Worm (Caenorhabditis elegans) whole organism, mixed stage, embryonic: ENCODE measurements around the gene F20D6.10.

Experiments used
- M03D4.4 ChIP-seq: sonication (generic microtip); optimal IDR thresholded peaks from 2 replicates; lab custom pipeline; 2017; ENCODE audit warnings: mild to moderate bottlenecking, missing genetic modification characterization, missing compliant biosample characterization
- blmp-1 ChIP-seq: fragments of 150-350 bp; optimal IDR thresholded peaks from 2 replicates; lab custom pipeline; 2014; ENCODE audit warnings: missing biosample characterization, missing genetic modification characterization
- ceh-39 ChIP-seq: fragments of 150-350 bp; optimal IDR thresholded peaks from 2 replicates; lab custom pipeline; 2014; ENCODE audit warnings: missing biosample characterization, missing genetic modification characterization
- ceh-83 ChIP-seq: fragments of 200-800 bp; sonication (Bioruptor generic); optimal IDR thresholded peaks from 2 replicates; lab custom pipeline; 2018; ENCODE audit warnings: mild to moderate bottlenecking, missing genetic modification characterization, missing compliant biosample characterization
- ces-1 ChIP-seq: fragments of 150-350 bp; optimal IDR thresholded peaks from 2 replicates; lab custom pipeline; 2014; ENCODE audit warnings: missing biosample characterization, missing genetic modification reagents, missing genetic modification characterization
- cnd-1 ChIP-seq: fragments of 200-800 bp; sonication (Bioruptor generic); optimal IDR thresholded peaks from 2 replicates; lab custom pipeline; 2018; ENCODE audit warnings: mild to moderate bottlenecking, missing genetic modification characterization, missing compliant biosample characterization
- drap-1 ChIP-seq: fragments of 200-800 bp; sonication (Bioruptor generic); optimal IDR thresholded peaks from 3 replicates; lab custom pipeline; 2018; ENCODE audit warnings: mild to moderate bottlenecking, missing genetic modification characterization, missing compliant biosample characterization
- elt-1 ChIP-seq: sonication (generic microtip); optimal IDR thresholded peaks from 2 replicates; lab custom pipeline; 2017; ENCODE audit warnings: missing genetic modification characterization, mild to moderate bottlenecking, missing compliant biosample characterization, antibody characterized with exemption, moderate library complexity, borderline replicate concordance; ENCODE audit not compliant: insufficient read depth
- elt-3 ChIP-seq: fragments of 150-350 bp; optimal IDR thresholded peaks from 2 replicates; lab custom pipeline; 2014; ENCODE audit warnings: missing biosample characterization, missing genetic modification characterization
- ham-2 ChIP-seq: fragments of 200-800 bp; sonication (Bioruptor generic); optimal IDR thresholded peaks from 2 replicates; lab custom pipeline; 2018; ENCODE audit warnings: mild to moderate bottlenecking, missing genetic modification characterization, missing compliant biosample characterization
- hlh-1 ChIP-seq: fragments of 150-350 bp; optimal IDR thresholded peaks from 2 replicates; lab custom pipeline; 2014; ENCODE audit warnings: missing biosample characterization, missing genetic modification reagents, missing genetic modification characterization
- lin-13 ChIP-seq: fragments of 150-350 bp; optimal IDR thresholded peaks from 2 replicates; lab custom pipeline; 2014; ENCODE audit warnings: missing biosample characterization, missing genetic modification characterization
- mab-5 ChIP-seq: fragments of 150-350 bp; optimal IDR thresholded peaks from 2 replicates; lab custom pipeline; 2014; ENCODE audit warnings: missing biosample characterization, missing genetic modification characterization
- mep-1 ChIP-seq: fragments of 150-350 bp; optimal IDR thresholded peaks from 2 replicates; lab custom pipeline; 2017; ENCODE audit warnings: missing biosample characterization, missing genetic modification reagents, missing genetic modification characterization, inconsistent platforms
- mls-2 ChIP-seq: sonication (generic microtip); optimal IDR thresholded peaks from 2 replicates; lab custom pipeline; 2016; ENCODE audit warnings: mild to moderate bottlenecking, missing genetic modification characterization, moderate library complexity, missing compliant biosample characterization
- nhr-12 ChIP-seq: fragments of 150-350 bp; optimal IDR thresholded peaks from 2 replicates; lab custom pipeline; 2014; ENCODE audit warnings: missing biosample characterization, missing genetic modification characterization
- nhr-2 ChIP-seq: fragments of 150-350 bp; optimal IDR thresholded peaks from 2 replicates; lab custom pipeline; 2014; ENCODE audit warnings: missing biosample characterization, missing genetic modification characterization
- nhr-237 ChIP-seq: fragments of 150-350 bp; optimal IDR thresholded peaks from 2 replicates; lab custom pipeline; 2014; ENCODE audit warnings: missing biosample characterization, missing genetic modification characterization
- nhr-28 ChIP-seq: fragments of 150-350 bp; optimal IDR thresholded peaks from 2 replicates; lab custom pipeline; 2014; ENCODE audit warnings: missing biosample characterization, missing genetic modification characterization
- nhr-76 ChIP-seq: sonication (generic microtip); optimal IDR thresholded peaks from 2 replicates; lab custom pipeline; 2017; ENCODE audit warnings: missing biosample characterization, missing genetic modification characterization
- pha-4 ChIP-seq: fragments of 150-350 bp; optimal IDR thresholded peaks from 2 replicates; lab custom pipeline; 2018; ENCODE audit warnings: missing biosample characterization, missing genetic modification reagents, missing genetic modification characterization
- sem-2 ChIP-seq: fragments of 200-800 bp; sonication (Bioruptor generic); optimal IDR thresholded peaks from 2 replicates; lab custom pipeline; 2018; ENCODE audit warnings: mild to moderate bottlenecking, missing genetic modification characterization, missing compliant biosample characterization
- snpc-4 ChIP-seq: fragments of 150-350 bp; optimal IDR thresholded peaks from 2 replicates; lab custom pipeline; 2014; ENCODE audit warnings: missing biosample characterization, missing genetic modification characterization
- tbx-8 ChIP-seq: fragments of 200-800 bp; sonication (Bioruptor generic); optimal IDR thresholded peaks from 2 replicates; lab custom pipeline; 2018; ENCODE audit warnings: mild to moderate bottlenecking, missing genetic modification characterization, moderate library complexity, missing compliant biosample characterization
- unc-120 ChIP-seq: sonication (generic microtip); optimal IDR thresholded peaks from 2 replicates; lab custom pipeline; 2017; ENCODE audit warnings: missing genetic modification characterization, missing compliant biosample characterization; ENCODE audit not compliant: poor library complexity, severe bottlenecking
- unc-62 ChIP-seq: fragments of 150-350 bp; optimal IDR thresholded peaks from 2 replicates; lab custom pipeline; 2014; ENCODE audit warnings: missing biosample characterization, missing genetic modification reagents, missing genetic modification characterization
- zip-8 ChIP-seq: fragments of 150-350 bp; optimal IDR thresholded peaks from 2 replicates; lab custom pipeline; 2014; ENCODE audit warnings: missing biosample characterization, missing genetic modification characterization
- ztf-11 ChIP-seq: fragments of 150-350 bp; optimal IDR thresholded peaks from 2 replicates; lab custom pipeline; 2014; ENCODE audit warnings: missing biosample characterization, missing genetic modification characterization

The F20D6.10 gene

ce11 chrV:8210527-8210926 is 14.8 kb upstream of the F20D6.10 start:
- TF ChIP-seq elt-3 (tag; lab: Kevin White, UChicago) = no peak
- TF ChIP-seq nhr-28 = no peak
- no peak for TF ChIP-seq blmp-1 (tag; lab: Kevin White, UChicago)
- TF ChIP-seq nhr-237 (tag; lab: Kevin White, UChicago) = no peak
- no peak for TF ChIP-seq ztf-11 (tag; lab: Kevin White, UChicago)
- TF ChIP-seq M03D4.4 (tag; lab: Kevin White, UChicago) = no peak
- TF ChIP-seq hlh-1 (tag; lab: Kevin White, UChicago) = no peak
- no peak for TF ChIP-seq nhr-76 (tag; lab: Kevin White, UChicago)
- no peak for TF ChIP-seq pha-4 (tag; lab: Kevin White, UChicago)

- TF ChIP-seq ces-1 = no peak
- peak; percentile 67 for TF ChIP-seq zip-8 (tag; lab: Kevin White, UChicago)
Observed at ce11 chrV:8206931-8207330, 11.2 kb upstream of the F20D6.10 start, which contains the start of gene timp-1. Gene timp-1 (plus strand): TSS chrV:8207235.

ce11 chrV:8203085-8203643 is 7.4 kb upstream of the F20D6.10 start, which contains the start of gene cest-17:
Gene cest-17 (plus strand): TSS chrV:8203332.
- peak; percentile 6 for TF ChIP-seq pha-4 (tag; lab: Kevin White, UChicago)
- peak; percentile 0 for TF ChIP-seq nhr-2 (tag; lab: Kevin White, UChicago)
- no peak for TF ChIP-seq unc-62 (GFP tag; lab: Kevin White, UChicago)
- TF ChIP-seq hlh-1 (tag; lab: Kevin White, UChicago) = no peak

- TF ChIP-seq unc-120 (tag; lab: Kevin White, UChicago) (no peak), ces-1 (no peak), sem-2 (no peak), snpc-4 (tag; lab: Kevin White, UChicago) (no peak), unc-62 (GFP tag; lab: Kevin White, UChicago) (peak; percentile 68)
Observed at ce11 chrV:8201229-8201858, 5.6 kb upstream of the F20D6.10 start, which contains the start of gene cri-2. Gene cri-2 (plus strand): TSS chrV:8201808.

ce11 chrV:8198994-8199393 is 3.3 kb upstream of the F20D6.10 start, which contains the start of gene F20D6.11:
Gene F20D6.11 (minus strand): TSS chrV:8199094.
- TF ChIP-seq blmp-1 (tag; lab: Kevin White, UChicago) (no peak), nhr-12 (tag; lab: Kevin White, UChicago) (no peak), mep-1 (no peak), drap-1 (GFP tag; lab: Kevin White, UChicago) (no peak), nhr-76 (tag; lab: Kevin White, UChicago) (no peak), mls-2 (tag; lab: Kevin White, UChicago) (no peak), pha-4 (tag; lab: Kevin White, UChicago) (no peak), M03D4.4 (tag; lab: Kevin White, UChicago) (no peak), unc-62 (GFP tag; lab: Kevin White, UChicago) (no peak), tbx-8 (no peak), ceh-83 (no peak), mab-5 (tag; lab: Kevin White, UChicago) (no peak), hlh-1 (tag; lab: Kevin White, UChicago) (no peak), ceh-39 (tag; lab: Kevin White, UChicago) (no peak), elt-1 (tag; lab: Kevin White, UChicago) (no peak)

- no peak for TF ChIP-seq elt-3 (tag; lab: Kevin White, UChicago)
- no peak for TF ChIP-seq mab-5 (tag; lab: Kevin White, UChicago)
- TF ChIP-seq nhr-2 (tag; lab: Kevin White, UChicago) = no peak
- TF ChIP-seq lin-13 (tag; lab: Kevin White, UChicago) = no peak
- no peak for TF ChIP-seq zip-8 (tag; lab: Kevin White, UChicago)
- no peak for TF ChIP-seq ceh-83
- TF ChIP-seq drap-1 (GFP tag; lab: Kevin White, UChicago) = no peak
- no peak for TF ChIP-seq mls-2 (tag; lab: Kevin White, UChicago)
- TF ChIP-seq snpc-4 (tag; lab: Kevin White, UChicago) = no peak
- no peak for TF ChIP-seq cnd-1 (tag; lab: Kevin White, UChicago)
- no peak for TF ChIP-seq unc-120 (tag; lab: Kevin White, UChicago)
- no peak for TF ChIP-seq elt-1 (tag; lab: Kevin White, UChicago)
- TF ChIP-seq nhr-237 (tag; lab: Kevin White, UChicago) = no peak
- no peak for TF ChIP-seq ham-2 (GFP tag; lab: Kevin White, UChicago)
Observed at ce11 chrV:8196993-8197392, 1.3 kb upstream of the F20D6.10 start.
